Worm (Caenorhabditis elegans): ENCODE data around the gene B0524.5.

The B0524.5 gene

ce11 chrIII:1893851-1894250 lies at the start of gene B0524.5, which contains the start of gene B0524.2:
B0524.5 (minus strand) TSS chrIII:1893890.
B0524.2 (plus strand) TSS chrIII:1894057.
- no peak for TF ChIP-seq dao-5 (tag; optimal IDR thresholded peaks at IDR 0.05)
- TF ChIP-seq W03F9.2 (tag; optimal IDR thresholded peaks at IDR 0.05) = no peak
- TF ChIP-seq him-1 (tag; optimal IDR thresholded peaks at IDR 0.05) = no peak

- TF ChIP-seq W03F9.2 (tag; optimal IDR thresholded peaks at IDR 0.05) = no peak
- TF ChIP-seq dao-5 (tag; optimal IDR thresholded peaks at IDR 0.05) = no peak
- TF ChIP-seq him-1 (tag; optimal IDR thresholded peaks at IDR 0.05) = no peak
Observed at ce11 chrIII:1943488-1943887, 49.8 kb upstream of the B0524.5 start, which contains the start of gene F53A3.1. F53A3.1 (minus strand) TSS chrIII:1943637.

- TF ChIP-seq W03F9.2 (tag; optimal IDR thresholded peaks at IDR 0.05) (no peak), dao-5 (tag; optimal IDR thresholded peaks at IDR 0.05) (no peak), him-1 (tag; optimal IDR thresholded peaks at IDR 0.05) (no peak)
Observed at ce11 chrIII:1939625-1939988, 45.9 kb upstream of the B0524.5 start.

ce11 chrIII:1938712-1939624 lies 45.3 kb upstream of the B0524.5 start:
- no peak for TF ChIP-seq him-1 (tag; optimal IDR thresholded peaks at IDR 0.05)
- no peak for TF ChIP-seq W03F9.2 (tag; optimal IDR thresholded peaks at IDR 0.05)
- no peak for TF ChIP-seq dao-5 (tag; optimal IDR thresholded peaks at IDR 0.05)

ce11 chrIII:1937879-1938438 lies 44.3 kb upstream of the B0524.5 start:
- TF ChIP-seq W03F9.2 (tag; optimal IDR thresholded peaks at IDR 0.05) = no peak
- TF ChIP-seq dao-5 (tag; optimal IDR thresholded peaks at IDR 0.05) = no peak
- no peak for TF ChIP-seq him-1 (tag; optimal IDR thresholded peaks at IDR 0.05)

- TF ChIP-seq dao-5 (tag; optimal IDR thresholded peaks at IDR 0.05) (no peak), W03F9.2 (tag; optimal IDR thresholded peaks at IDR 0.05) (no peak), him-1 (tag; optimal IDR thresholded peaks at IDR 0.05) (no peak)
Observed at ce11 chrIII:1934141-1934540, 40.5 kb upstream of the B0524.5 start.

- TF ChIP-seq dao-5 (tag; optimal IDR thresholded peaks at IDR 0.05) (no peak), him-1 (tag; optimal IDR thresholded peaks at IDR 0.05) (no peak), W03F9.2 (tag; optimal IDR thresholded peaks at IDR 0.05) (no peak)
Observed at ce11 chrIII:1932018-1932417, 38.3 kb upstream of the B0524.5 start.

ce11 chrIII:1931509-1931908 lies 37.8 kb upstream of the B0524.5 start:
- TF ChIP-seq him-1 (tag; optimal IDR thresholded peaks at IDR 0.05) (no peak), dao-5 (tag; optimal IDR thresholded peaks at IDR 0.05) (no peak), W03F9.2 (tag; optimal IDR thresholded peaks at IDR 0.05) (no peak)

ce11 chrIII:1930714-1931273 lies 37.1 kb upstream of the B0524.5 start:
- no peak for TF ChIP-seq dao-5 (tag; optimal IDR thresholded peaks at IDR 0.05)
- no peak for TF ChIP-seq W03F9.2 (tag; optimal IDR thresholded peaks at IDR 0.05)
- no peak for TF ChIP-seq him-1 (tag; optimal IDR thresholded peaks at IDR 0.05)

- TF ChIP-seq him-1 (tag; optimal IDR thresholded peaks at IDR 0.05) (no peak), W03F9.2 (tag; optimal IDR thresholded peaks at IDR 0.05) (no peak), dao-5 (tag; optimal IDR thresholded peaks at IDR 0.05) (no peak)
Observed at ce11 chrIII:1928741-1929499, 35.2 kb upstream of the B0524.5 start.

- TF ChIP-seq him-1 (tag; optimal IDR thresholded peaks at IDR 0.05) (no peak), W03F9.2 (tag; optimal IDR thresholded peaks at IDR 0.05) (no peak), dao-5 (tag; optimal IDR thresholded peaks at IDR 0.05) (no peak)
Observed at ce11 chrIII:1927230-1927629, 33.5 kb upstream of the B0524.5 start.

ce11 chrIII:1926456-1926855 lies 32.8 kb upstream of the B0524.5 start:
- peak; percentile 2 for TF ChIP-seq him-1 (tag; optimal IDR thresholded peaks at IDR 0.05)
- TF ChIP-seq W03F9.2 (tag; optimal IDR thresholded peaks at IDR 0.05) = peak; percentile 16
- TF ChIP-seq dao-5 (tag; optimal IDR thresholded peaks at IDR 0.05) = no peak

- TF ChIP-seq dao-5 (tag; optimal IDR thresholded peaks at IDR 0.05) = no peak
Observed at ce11 chrIII:1925786-1926185, 32.1 kb upstream of the B0524.5 start.

Data from whole organism, L4/young adult.